Fruit fly (Drosophila melanogaster) whole organism, embryonic: ENCODE measurements around the gene CG1824.
A peak's percentile ranks its signal among the peaks of the same experiment; 100 is the strongest.

Source experiments
- CG10274 ChIP-seq: fragments of 200-800 bp; sonication (Bioruptor generic); optimal IDR thresholded peaks from 3 replicates; lab custom pipeline; 2017; ENCODE audit warnings: missing biosample characterization, mild to moderate bottlenecking, missing genetic modification characterization
- CG10366 ChIP-seq: fragments of 200-800 bp; sonication (Bioruptor generic); IDR thresholded peaks from 2 replicates; pipeline ENCODE4 v1.3.6; 2022; ENCODE audit warnings: missing biosample characterization, missing genetic modification characterization
- CG13287 ChIP-seq: fragments of 200-800 bp; sonication (Bioruptor generic); IDR thresholded peaks from 2 replicates; pipeline ENCODE4 v1.3.6; 2022; ENCODE audit warnings: missing biosample characterization, missing genetic modification characterization; ENCODE audit not compliant: partially characterized antibody
- CG34224 ChIP-seq: fragments of 200-800 bp; sonication (Bioruptor generic); IDR thresholded peaks from 3 replicates; pipeline ENCODE4 v1.3.6; 2022; ENCODE audit warnings: missing biosample characterization, missing genetic modification characterization; ENCODE audit not compliant: partially characterized antibody
- CG7372 ChIP-seq: fragments of 200-800 bp; sonication (Bioruptor generic); IDR thresholded peaks from 2 replicates; pipeline ENCODE4 v1.3.6; 2022; ENCODE audit warnings: missing biosample characterization, missing genetic modification characterization
- MESR4 ChIP-seq: fragments of 200-800 bp; sonication (Bioruptor generic); optimal IDR thresholded peaks from 2 replicates; lab custom pipeline; 2018; ENCODE audit warnings: missing biosample characterization, mild to moderate bottlenecking, missing genetic modification characterization, moderate library complexity
- btn ChIP-seq: fragments of 200-800 bp; sonication (Bioruptor generic); optimal IDR thresholded peaks from 2 replicates; lab custom pipeline; 2016; ENCODE audit warnings: missing biosample characterization, missing genetic modification characterization
- cg ChIP-seq: fragments of 200-800 bp; sonication (Bioruptor generic); optimal IDR thresholded peaks from 3 replicates; lab custom pipeline; 2019; ENCODE audit warnings: missing biosample characterization, mild to moderate bottlenecking, missing genetic modification characterization, moderate library complexity
- ewg ChIP-seq: fragments of 200-800 bp; sonication (Bioruptor generic); optimal IDR thresholded peaks from 3 replicates; lab custom pipeline; 2017; ENCODE audit warnings: mild to moderate bottlenecking, missing biosample characterization, missing genetic modification reagents, missing genetic modification characterization

dm6 chrX:12629564-12629963 lies 34.1 kb upstream of the CG1824 start, which contains the start of the genes Aven and CG2540:
- TF ChIP-seq CG10366 (GFP tag; lab: Robert Waterston, UW), result peak; percentile 49
- TF ChIP-seq CG10274 (GFP tag; lab: Kevin White, UChicago), result peak; percentile 35
- peak; percentile 42 for TF ChIP-seq CG13287 (GFP tag; lab: Robert Waterston, UW)
- TF ChIP-seq ewg (GFP tag; lab: Kevin White, UChicago), result peak; percentile 61
- TF ChIP-seq MESR4 (GFP tag; lab: Kevin White, UChicago), result no peak
- peak; percentile 59 for TF ChIP-seq CG7372 (GFP tag; lab: Robert Waterston, UW)
- TF ChIP-seq btn (GFP tag; lab: Kevin White, UChicago), result no peak
- TF ChIP-seq cg, result no peak
- no peak for TF ChIP-seq CG34224 (GFP tag; lab: Robert Waterston, UW)
